Worm (Caenorhabditis elegans) whole organism, L3 larva: ENCODE data around the gene F02C9.1.

Experiments used
- R02D3.7 ChIP-seq: fragments of 150-350 bp; optimal IDR thresholded peaks from 2 replicates; lab custom pipeline; 2014; ENCODE audit warnings: missing biosample characterization, missing genetic modification characterization
- ZK546.5 ChIP-seq: sonication (generic microtip); optimal IDR thresholded peaks from 2 replicates; lab custom pipeline; 2017; ENCODE audit warnings: missing biosample characterization, missing genetic modification characterization
- ceh-28 ChIP-seq: fragments of 150-350 bp; optimal IDR thresholded peaks from 2 replicates; lab custom pipeline; 2014; ENCODE audit warnings: missing biosample characterization, missing genetic modification reagents, missing genetic modification characterization
- ceh-9 ChIP-seq: sonication (generic microtip); optimal IDR thresholded peaks from 2 replicates; lab custom pipeline; 2018; ENCODE audit warnings: missing biosample characterization, missing genetic modification characterization
- egl-27 ChIP-seq: sonication (generic microtip); optimal IDR thresholded peaks from 4 replicates; lab custom pipeline; 2017; ENCODE audit warnings: missing biosample characterization, missing genetic modification reagents, missing genetic modification characterization
- elt-1 ChIP-seq: fragments of 150-350 bp; optimal IDR thresholded peaks from 2 replicates; lab custom pipeline; 2014; ENCODE audit warnings: missing biosample characterization, missing genetic modification characterization
- jun-1 ChIP-seq: fragments of 150-350 bp; optimal IDR thresholded peaks from 2 replicates; lab custom pipeline; 2014; ENCODE audit warnings: missing biosample characterization, missing genetic modification reagents, missing genetic modification characterization
- lin-39 ChIP-seq: fragments of 150-350 bp; optimal IDR thresholded peaks from 2 replicates; lab custom pipeline; 2018; ENCODE audit warnings: missing biosample characterization, missing genetic modification reagents, missing genetic modification characterization
- nhr-11 ChIP-seq: fragments of 150-350 bp; optimal IDR thresholded peaks from 2 replicates; lab custom pipeline; 2014; ENCODE audit warnings: missing biosample characterization, missing genetic modification characterization
- nhr-237 ChIP-seq: fragments of 150-350 bp; optimal IDR thresholded peaks from 2 replicates; lab custom pipeline; 2014; ENCODE audit warnings: missing biosample characterization, missing genetic modification characterization
- nhr-28 ChIP-seq: fragments of 150-350 bp; optimal IDR thresholded peaks from 2 replicates; lab custom pipeline; 2014; ENCODE audit warnings: missing biosample characterization, missing genetic modification characterization
- nhr-76 ChIP-seq: fragments of 150-350 bp; sonication (generic microtip); optimal IDR thresholded peaks from 5 replicates; lab custom pipeline; 2014; ENCODE audit warnings: missing biosample characterization, missing genetic modification characterization
- nhr-77 ChIP-seq: fragments of 150-350 bp; optimal IDR thresholded peaks from 2 replicates; lab custom pipeline; 2014; ENCODE audit warnings: missing biosample characterization, missing genetic modification characterization
- pqm-1 ChIP-seq: fragments of 150-350 bp; optimal IDR thresholded peaks from 2 replicates; lab custom pipeline; 2017; ENCODE audit warnings: missing biosample characterization, missing genetic modification characterization, inconsistent platforms

- TF ChIP-seq jun-1: no peak
- TF ChIP-seq ceh-28 (tag; lab: Kevin White, UChicago): no peak
- TF ChIP-seq nhr-77 (tag; lab: Kevin White, UChicago): no peak
- no peak for TF ChIP-seq nhr-11
- TF ChIP-seq pqm-1: no peak
- TF ChIP-seq nhr-28 (tag; lab: Kevin White, UChicago): no peak
- TF ChIP-seq lin-39 (tag; lab: Kevin White, UChicago): no peak
- no peak for TF ChIP-seq nhr-237 (tag; lab: Kevin White, UChicago)
- TF ChIP-seq egl-27 (tag; lab: Kevin White, UChicago): no peak
- no peak for TF ChIP-seq elt-1 (tag; lab: Kevin White, UChicago)
- TF ChIP-seq ZK546.5 (tag; lab: Kevin White, UChicago): no peak
- no peak for TF ChIP-seq nhr-76 (tag; lab: Kevin White, UChicago)
- no peak for TF ChIP-seq ceh-9 (tag; lab: Kevin White, UChicago)
- no peak for TF ChIP-seq R02D3.7 (tag; lab: Kevin White, UChicago)
These were observed 37.7 kb downstream of the F02C9.1 start, which contains the start of gene srab-8 for ce11 chrV:3176161-3176560.
